Worm (Caenorhabditis elegans) whole organism, L3 larva: Measurements from ENCODE around the gene nlp-55.

ENCODE experiments used
- R02D3.7 ChIP-seq: fragments of 150-350 bp; optimal IDR thresholded peaks from 2 replicates; lab custom pipeline; 2014; ENCODE audit warnings: missing biosample characterization, missing genetic modification characterization
- ZK546.5 ChIP-seq: sonication (generic microtip); optimal IDR thresholded peaks from 2 replicates; lab custom pipeline; 2017; ENCODE audit warnings: missing biosample characterization, missing genetic modification characterization
- aly-2 ChIP-seq: fragments of 150-350 bp; optimal IDR thresholded peaks from 2 replicates; lab custom pipeline; 2014; ENCODE audit warnings: missing biosample characterization, missing genetic modification characterization
- ceh-16 ChIP-seq: sonication (generic microtip); optimal IDR thresholded peaks from 2 replicates; lab custom pipeline; 2017; ENCODE audit warnings: missing biosample characterization, missing genetic modification characterization
- ceh-28 ChIP-seq: fragments of 150-350 bp; optimal IDR thresholded peaks from 2 replicates; lab custom pipeline; 2014; ENCODE audit warnings: missing biosample characterization, missing genetic modification reagents, missing genetic modification characterization
- ceh-82 ChIP-seq: fragments of 150-350 bp; optimal IDR thresholded peaks from 2 replicates; lab custom pipeline; 2014; ENCODE audit warnings: missing biosample characterization, missing genetic modification characterization
- ceh-9 ChIP-seq: sonication (generic microtip); optimal IDR thresholded peaks from 2 replicates; lab custom pipeline; 2018; ENCODE audit warnings: missing biosample characterization, missing genetic modification characterization
- daf-12 ChIP-seq: fragments of 150-350 bp; optimal IDR thresholded peaks from 2 replicates; lab custom pipeline; 2014; ENCODE audit warnings: missing biosample characterization, missing genetic modification reagents, missing genetic modification characterization
- egl-27 ChIP-seq: sonication (generic microtip); optimal IDR thresholded peaks from 4 replicates; lab custom pipeline; 2017; ENCODE audit warnings: missing biosample characterization, missing genetic modification reagents, missing genetic modification characterization
- egl-5 ChIP-seq: fragments of 150-350 bp; optimal IDR thresholded peaks from 2 replicates; lab custom pipeline; 2017; ENCODE audit warnings: missing biosample characterization, missing genetic modification reagents, missing genetic modification characterization, inconsistent platforms
- elt-2 ChIP-seq: sonication (generic microtip); optimal IDR thresholded peaks from 2 replicates; lab custom pipeline; 2016; ENCODE audit warnings: missing genetic modification reagents, mild to moderate bottlenecking, missing genetic modification characterization, missing compliant biosample characterization
- elt-3 ChIP-seq, 3 experiments: fragments of 150-350 bp in 1 of 3; sonication (generic microtip) in 2 of 3; optimal IDR thresholded peaks; 2 replicates in 2 of 3; 4 replicates in 1 of 3; lab custom pipeline; 2014 to 2017; ENCODE audit warnings: missing biosample characterization in 3 of 3, missing genetic modification characterization in 3 of 3
- eor-1 ChIP-seq, 2 experiments: fragments of 150-350 bp; optimal IDR thresholded peaks; 2 replicates each; lab custom pipeline; 2014 to 2018; ENCODE audit warnings: missing biosample characterization in 2 of 2, missing genetic modification characterization in 2 of 2
- fkh-2 ChIP-seq: fragments of 150-350 bp; optimal IDR thresholded peaks from 2 replicates; lab custom pipeline; 2014; ENCODE audit warnings: missing biosample characterization, missing genetic modification reagents, missing genetic modification characterization
- hmg-11 ChIP-seq: sonication (generic microtip); optimal IDR thresholded peaks from 2 replicates; lab custom pipeline; 2016; ENCODE audit warnings: missing genetic modification characterization, missing compliant biosample characterization
- jun-1 ChIP-seq: fragments of 150-350 bp; optimal IDR thresholded peaks from 2 replicates; lab custom pipeline; 2014; ENCODE audit warnings: missing biosample characterization, missing genetic modification reagents, missing genetic modification characterization
- lin-15B ChIP-seq: fragments of 150-350 bp; optimal IDR thresholded peaks from 2 replicates; lab custom pipeline; 2014; ENCODE audit warnings: missing biosample characterization, missing genetic modification characterization
- lin-39 ChIP-seq: fragments of 150-350 bp; optimal IDR thresholded peaks from 2 replicates; lab custom pipeline; 2018; ENCODE audit warnings: missing biosample characterization, missing genetic modification reagents, missing genetic modification characterization
- mml-1 ChIP-seq: fragments of 150-350 bp; sonication (generic microtip); optimal IDR thresholded peaks from 3 replicates; lab custom pipeline; 2014; ENCODE audit warnings: missing biosample characterization, missing genetic modification characterization
- nfya-1 ChIP-seq: sonication (generic microtip); optimal IDR thresholded peaks from 2 replicates; lab custom pipeline; 2017; ENCODE audit warnings: missing genetic modification characterization, mild to moderate bottlenecking, missing compliant biosample characterization, antibody characterized with exemption, moderate library complexity; ENCODE audit not compliant: insufficient read depth
- nhr-11 ChIP-seq: fragments of 150-350 bp; optimal IDR thresholded peaks from 2 replicates; lab custom pipeline; 2014; ENCODE audit warnings: missing biosample characterization, missing genetic modification characterization
- nhr-12 ChIP-seq: fragments of 150-350 bp; optimal IDR thresholded peaks from 2 replicates; lab custom pipeline; 2014; ENCODE audit warnings: missing biosample characterization, missing genetic modification characterization
- nhr-23 ChIP-seq: fragments of 150-350 bp; optimal IDR thresholded peaks from 2 replicates; lab custom pipeline; 2014; ENCODE audit warnings: missing biosample characterization, missing genetic modification reagents, missing genetic modification characterization
- nhr-237 ChIP-seq: fragments of 150-350 bp; optimal IDR thresholded peaks from 2 replicates; lab custom pipeline; 2014; ENCODE audit warnings: missing biosample characterization, missing genetic modification characterization
- nhr-25 ChIP-seq: sonication (generic microtip); optimal IDR thresholded peaks from 2 replicates; lab custom pipeline; 2017; ENCODE audit warnings: missing biosample characterization, missing genetic modification characterization
- nhr-28 ChIP-seq: fragments of 150-350 bp; optimal IDR thresholded peaks from 2 replicates; lab custom pipeline; 2014; ENCODE audit warnings: missing biosample characterization, missing genetic modification characterization
- nhr-67 ChIP-seq: fragments of 150-350 bp; optimal IDR thresholded peaks from 2 replicates; lab custom pipeline; 2014; ENCODE audit warnings: missing biosample characterization, missing genetic modification characterization
- nhr-76 ChIP-seq: fragments of 150-350 bp; sonication (generic microtip); optimal IDR thresholded peaks from 5 replicates; lab custom pipeline; 2014; ENCODE audit warnings: missing biosample characterization, missing genetic modification characterization
- pha-4 ChIP-seq: fragments of 150-350 bp; optimal IDR thresholded peaks from 2 replicates; lab custom pipeline; 2014; ENCODE audit warnings: missing biosample characterization, missing genetic modification reagents, missing genetic modification characterization
- pqm-1 ChIP-seq: fragments of 150-350 bp; optimal IDR thresholded peaks from 2 replicates; lab custom pipeline; 2017; ENCODE audit warnings: missing biosample characterization, missing genetic modification characterization, inconsistent platforms
- sea-2 ChIP-seq: fragments of 150-350 bp; sonication (generic microtip); optimal IDR thresholded peaks from 4 replicates; lab custom pipeline; 2014; ENCODE audit warnings: missing biosample characterization, missing genetic modification reagents, missing genetic modification characterization
- snpc-4 ChIP-seq: fragments of 150-350 bp; optimal IDR thresholded peaks from 2 replicates; lab custom pipeline; 2014; ENCODE audit warnings: missing biosample characterization, missing genetic modification characterization
- tbx-2 ChIP-seq: sonication (generic microtip); optimal IDR thresholded peaks from 2 replicates; lab custom pipeline; 2016; ENCODE audit warnings: mild to moderate bottlenecking, missing genetic modification characterization, missing compliant biosample characterization
- ztf-11 ChIP-seq: fragments of 150-350 bp; optimal IDR thresholded peaks from 2 replicates; lab custom pipeline; 2014; ENCODE audit warnings: missing biosample characterization, missing genetic modification characterization
- ztf-4 ChIP-seq: fragments of 150-350 bp; optimal IDR thresholded peaks from 2 replicates; lab custom pipeline; 2014; ENCODE audit warnings: missing biosample characterization, missing genetic modification characterization

nlp-55 gene

ce11 chrII:8321244-8321643 lies 26.0 kb upstream of the nlp-55 start, which contains the start of gene shw-1:
Gene shw-1 (minus strand): TSS chrII:8321471.
- TF ChIP-seq nhr-12 (tag; lab: Kevin White, UChicago), result no peak
- TF ChIP-seq elt-2 (tag; lab: Kevin White, UChicago), result no peak
- TF ChIP-seq nhr-25, result no peak
- no peak for TF ChIP-seq nhr-237 (tag; lab: Kevin White, UChicago)
- TF ChIP-seq nhr-67, result no peak
- no peak for TF ChIP-seq ceh-82 (tag; lab: Kevin White, UChicago)
- TF ChIP-seq nfya-1 (tag; lab: Kevin White, UChicago), result no peak
- no peak for TF ChIP-seq ztf-4 (tag; lab: Kevin White, UChicago)
- no peak for TF ChIP-seq daf-12 (tag; lab: Kevin White, UChicago)
- no peak for TF ChIP-seq sea-2 (GFP tag; lab: Kevin White, UChicago)
- no peak for TF ChIP-seq nhr-28
- no peak for TF ChIP-seq nhr-76 (tag; lab: Kevin White, UChicago)
- no peak for TF ChIP-seq nhr-23 (tag; lab: Kevin White, UChicago)
- no peak for TF ChIP-seq egl-27 (tag; lab: Kevin White, UChicago)
- no peak for TF ChIP-seq ceh-9

ce11 chrII:8316701-8317100 lies 21.5 kb upstream of the nlp-55 start:
- TF ChIP-seq lin-39 (no peak), snpc-4 (tag; lab: Kevin White, UChicago) (no peak)

ce11 chrII:8314768-8315167 lies 19.6 kb upstream of the nlp-55 start:
- TF ChIP-seq nhr-11 (tag; lab: Kevin White, UChicago), result no peak
- TF ChIP-seq eor-1 (tag; optimal IDR thresholded peaks at IDR 0.05; lab: Kevin White, UChicago), result no peak
- TF ChIP-seq pqm-1 (tag; lab: Kevin White, UChicago), result no peak
- TF ChIP-seq elt-3 (tag; optimal IDR thresholded peaks at IDR 0.05; lab: Kevin White, UChicago), result no peak
- TF ChIP-seq nhr-23 (tag; lab: Kevin White, UChicago), result no peak
- TF ChIP-seq R02D3.7 (tag; lab: Kevin White, UChicago), result no peak
- TF ChIP-seq daf-12 (tag; lab: Kevin White, UChicago), result no peak

- no peak for TF ChIP-seq lin-15B (tag; lab: Kevin White, UChicago)
These were observed 16.8 kb upstream of the nlp-55 start for ce11 chrII:8312012-8312411.

ce11 chrII:8311484-8311883 lies 16.3 kb upstream of the nlp-55 start:
- TF ChIP-seq R02D3.7 (tag; lab: Kevin White, UChicago) (no peak), snpc-4 (tag; lab: Kevin White, UChicago) (no peak), nhr-11 (tag; lab: Kevin White, UChicago) (no peak)

- TF ChIP-seq ztf-11 (tag; lab: Kevin White, UChicago) (no peak), sea-2 (GFP tag; lab: Kevin White, UChicago) (no peak), elt-2 (tag; lab: Kevin White, UChicago) (no peak), nhr-25 (no peak), mml-1 (tag; lab: Kevin White, UChicago) (no peak), pha-4 (no peak), lin-39 (no peak), fkh-2 (no peak), nhr-11 (tag; lab: Kevin White, UChicago) (no peak), pqm-1 (tag; lab: Kevin White, UChicago) (no peak), aly-2 (no peak), nhr-67 (no peak), egl-5 (tag; lab: Kevin White, UChicago) (no peak)
These were observed 13.1 kb upstream of the nlp-55 start for ce11 chrII:8308314-8308713.

ce11 chrII:8283158-8283717 lies 12.0 kb downstream of the nlp-55 start, which contains the start of the genes nst-1 and cct-4:
Gene nst-1 (minus strand): TSS chrII:8283208.
Gene cct-4 (plus strand): TSS chrII:8283667.
- TF ChIP-seq ceh-28 (tag; lab: Kevin White, UChicago), result no peak
- TF ChIP-seq nhr-11 (tag; lab: Kevin White, UChicago), result no peak
- TF ChIP-seq elt-2 (tag; lab: Kevin White, UChicago), result peak; percentile 4
- no peak for TF ChIP-seq nhr-25
- TF ChIP-seq nfya-1 (tag; lab: Kevin White, UChicago), result peak; percentile 58
- TF ChIP-seq tbx-2 (tag; lab: Kevin White, UChicago), result no peak
- TF ChIP-seq jun-1 (tag; lab: Kevin White, UChicago), result no peak
- TF ChIP-seq hmg-11 (tag; lab: Kevin White, UChicago), result peak; percentile 14
- no peak for TF ChIP-seq ZK546.5 (tag; lab: Kevin White, UChicago)
- peak; percentile 50 for TF ChIP-seq lin-15B (tag; lab: Kevin White, UChicago)
- peak; percentile 58 for TF ChIP-seq pha-4
- TF ChIP-seq ceh-16 (tag; lab: Kevin White, UChicago), result no peak
